Worm (Caenorhabditis elegans): Measurements from ENCODE around the gene unc-98.

ce11 chrX:7569685-7570518, 3.5 kb downstream of the unc-98 start, which contains the start of gene apy-1:
- TF ChIP-seq daf-12 (tag; optimal IDR thresholded peaks at IDR 0.05) (no peak), zfp-3 (GFP tag; conservative IDR thresholded peaks at IDR 0.05) (no peak), ceh-82 (tag; optimal IDR thresholded peaks at IDR 0.05) (no peak), lin-39 (tag; optimal IDR thresholded peaks at IDR 0.05) (no peak), ztf-11 (tag; optimal IDR thresholded peaks at IDR 0.05) (no peak), egl-43 (GFP tag; IDR thresholded peaks at IDR 0.05) (no peak), mdl-1 (tag; optimal IDR thresholded peaks at IDR 0.05) (no peak), nhr-11 (tag; optimal IDR thresholded peaks at IDR 0.05) (no peak), nhr-6 (tag; optimal IDR thresholded peaks at IDR 0.05) (no peak), zip-11 (GFP tag; IDR thresholded peaks at IDR 0.05) (no peak), F49E8.2 (tag; optimal IDR thresholded peaks at IDR 0.05; ENCODE audit: borderline replicate concordance) (no peak), nhr-76 (tag; optimal IDR thresholded peaks at IDR 0.05) (no peak), jun-1 (tag; optimal IDR thresholded peaks at IDR 0.05) (no peak)
